Worm (Caenorhabditis elegans) whole organism, L4 larva: ENCODE results near the gene C24D10.4.
A peak's percentile ranks its signal among the peaks of the same experiment; 100 is the strongest.

Experiments
- D1046.2 ChIP-seq: fragments of 200-800 bp; sonication (Bioruptor generic); IDR thresholded peaks from 2 replicates; pipeline ENCODE4 v1.3.6; 2022; ENCODE audit warnings: missing genetic modification characterization, missing compliant biosample characterization
- F26F4.8 ChIP-seq: fragments of 200-800 bp; sonication (Bioruptor generic); conservative IDR thresholded peaks from 2 replicates; pipeline ENCODE4 v1.3.6; 2022; ENCODE audit warnings: missing genetic modification characterization, missing compliant biosample characterization
- Y5F2A.4 ChIP-seq: fragments of 200-800 bp; sonication (Bioruptor generic); optimal IDR thresholded peaks from 2 replicates; lab custom pipeline; 2018; ENCODE audit warnings: mild to moderate bottlenecking, missing genetic modification characterization, missing compliant biosample characterization
- Y75B8A.6 ChIP-seq: fragments of 200-800 bp; sonication (Bioruptor generic); IDR thresholded peaks from 2 replicates; pipeline ENCODE4 v1.3.6; 2022; ENCODE audit warnings: missing genetic modification reagents, missing genetic modification characterization, missing compliant biosample characterization
- aly-2 ChIP-seq: sonication (generic microtip); optimal IDR thresholded peaks from 2 replicates; lab custom pipeline; 2018; ENCODE audit warnings: missing biosample characterization, missing genetic modification characterization
- ama-1 ChIP-seq: fragments of 150-350 bp; optimal IDR thresholded peaks from 2 replicates; lab custom pipeline; 2014; ENCODE audit warnings: inconsistent platforms, mixed read lengths
- attf-4 ChIP-seq: sonication (generic microtip); optimal IDR thresholded peaks from 3 replicates; lab custom pipeline; 2017; ENCODE audit warnings: missing biosample characterization, missing genetic modification characterization
- ceh-20 ChIP-seq: fragments of 200-800 bp; sonication (Bioruptor generic); IDR thresholded peaks from 2 replicates; pipeline ENCODE4 v1.3.6; 2022; ENCODE audit warnings: missing genetic modification reagents, missing genetic modification characterization, missing compliant biosample characterization
- ceh-82 ChIP-seq: sonication (generic microtip); optimal IDR thresholded peaks from 2 replicates; lab custom pipeline; 2017; ENCODE audit warnings: missing biosample characterization, missing genetic modification characterization
- cey-2 ChIP-seq: sonication (generic microtip); optimal IDR thresholded peaks from 3 replicates; lab custom pipeline; 2017; ENCODE audit warnings: missing genetic modification characterization, mild to moderate bottlenecking, missing compliant biosample characterization, antibody characterized with exemption, borderline replicate concordance; ENCODE audit not compliant: insufficient read depth
- ctbp-1 ChIP-seq: fragments of 200-800 bp; sonication (Bioruptor generic); IDR thresholded peaks from 2 replicates; pipeline ENCODE4 v1.3.6; 2022; ENCODE audit warnings: missing genetic modification reagents, missing genetic modification characterization, missing compliant biosample characterization
- daf-8 ChIP-seq: fragments of 200-800 bp; sonication (Bioruptor generic); IDR thresholded peaks from 2 replicates; pipeline ENCODE4 v1.3.6; 2022; ENCODE audit warnings: missing genetic modification characterization, missing compliant biosample characterization
- dmd-8 ChIP-seq: fragments of 200-800 bp; sonication (Bioruptor generic); IDR thresholded peaks from 2 replicates; pipeline ENCODE4 v1.3.6; 2022; ENCODE audit warnings: missing genetic modification characterization, missing compliant biosample characterization
- dpl-1 ChIP-seq: fragments of 150-350 bp; optimal IDR thresholded peaks from 2 replicates; lab custom pipeline; 2014; ENCODE audit warnings: missing biosample characterization, missing genetic modification reagents, missing genetic modification characterization
- duxl-1 ChIP-seq: sonication (generic microtip); optimal IDR thresholded peaks from 2 replicates; lab custom pipeline; 2016; ENCODE audit warnings: mild to moderate bottlenecking, missing genetic modification characterization, moderate library complexity, missing compliant biosample characterization; ENCODE audit not compliant: poor library complexity
- dve-1 ChIP-seq: sonication (generic microtip); optimal IDR thresholded peaks from 2 replicates; lab custom pipeline; 2017; ENCODE audit warnings: antibody characterized with exemption, mild to moderate bottlenecking, missing genetic modification characterization, missing compliant biosample characterization; ENCODE audit not compliant: insufficient read depth
- fkh-10 ChIP-seq: fragments of 150-350 bp; optimal IDR thresholded peaks from 2 replicates; lab custom pipeline; 2014; ENCODE audit warnings: missing biosample characterization, missing genetic modification reagents, missing genetic modification characterization
- fos-1 ChIP-seq: fragments of 150-350 bp; optimal IDR thresholded peaks from 2 replicates; lab custom pipeline; 2014; ENCODE audit warnings: missing biosample characterization, missing genetic modification characterization
- hlh-30 ChIP-seq: sonication (generic microtip); optimal IDR thresholded peaks from 2 replicates; lab custom pipeline; 2017; ENCODE audit warnings: antibody characterized with exemption, mild to moderate bottlenecking, missing genetic modification characterization, missing compliant biosample characterization; ENCODE audit not compliant: insufficient read depth
- lim-7 ChIP-seq: fragments of 200-800 bp; sonication (Bioruptor generic); IDR thresholded peaks from 2 replicates; pipeline ENCODE4 v1.3.6; 2022; ENCODE audit warnings: missing genetic modification characterization, missing compliant biosample characterization
- lin-38 ChIP-seq: fragments of 200-800 bp; sonication (Bioruptor generic); IDR thresholded peaks from 2 replicates; pipeline ENCODE4 v1.3.6; 2022; ENCODE audit warnings: missing genetic modification reagents, missing genetic modification characterization, missing compliant biosample characterization
- lin-39 ChIP-seq: fragments of 150-350 bp; optimal IDR thresholded peaks from 2 replicates; lab custom pipeline; 2014; ENCODE audit warnings: missing biosample characterization, missing genetic modification reagents, missing genetic modification characterization
- lsy-2 ChIP-seq, 2 experiments: fragments of 150-350 bp in 1 of 2; sonication (generic microtip) in 1 of 2; optimal IDR thresholded peaks; 2 replicates each; lab custom pipeline; 2014 to 2017; ENCODE audit warnings: missing biosample characterization in 2 of 2, missing genetic modification characterization in 2 of 2
- madf-5 ChIP-seq, 2 experiments: fragments of 200-800 bp; sonication (Bioruptor generic); IDR thresholded peaks; 2 replicates each; pipeline ENCODE4 v1.3.6; 2022; ENCODE audit warnings: missing compliant biosample characterization in 2 of 2, missing genetic modification characterization in 2 of 2
- mdl-1 ChIP-seq, 2 experiments: fragments of 150-350 bp in 1 of 2; sonication (generic microtip) in 1 of 2; optimal IDR thresholded peaks; 2 replicates each; lab custom pipeline; 2014 to 2017; ENCODE audit warnings: missing biosample characterization in 2 of 2, missing genetic modification characterization in 2 of 2
- mes-2 ChIP-seq: sonication (generic microtip); optimal IDR thresholded peaks from 2 replicates; lab custom pipeline; 2016; ENCODE audit warnings: missing genotype, mild to moderate bottlenecking, missing genetic modification characterization, missing compliant biosample characterization; ENCODE audit not compliant: poor library complexity, severe bottlenecking
- nhr-11 ChIP-seq: fragments of 150-350 bp; optimal IDR thresholded peaks from 2 replicates; lab custom pipeline; 2014; ENCODE audit warnings: missing biosample characterization, missing genetic modification characterization
- nhr-25 ChIP-seq: sonication (generic microtip); optimal IDR thresholded peaks from 2 replicates; lab custom pipeline; 2017; ENCODE audit warnings: missing genetic modification characterization, mild to moderate bottlenecking, missing compliant biosample characterization, antibody characterized with exemption, moderate library complexity, borderline replicate concordance; ENCODE audit not compliant: insufficient read depth
- nhr-77 ChIP-seq: fragments of 150-350 bp; optimal IDR thresholded peaks from 2 replicates; lab custom pipeline; 2014; ENCODE audit warnings: missing biosample characterization, missing genetic modification characterization
- rbr-2 ChIP-seq: sonication (generic microtip); optimal IDR thresholded peaks from 2 replicates; lab custom pipeline; 2016; ENCODE audit warnings: missing genotype, missing genetic modification characterization, missing compliant biosample characterization
- snpc-1.2 ChIP-seq: fragments of 200-800 bp; sonication (Bioruptor generic); IDR thresholded peaks from 2 replicates; pipeline ENCODE4 v1.3.6; 2022; ENCODE audit warnings: missing genetic modification reagents, missing genetic modification characterization, missing compliant biosample characterization
- spr-1 ChIP-seq: sonication (generic microtip); optimal IDR thresholded peaks from 2 replicates; lab custom pipeline; 2016; ENCODE audit warnings: mild to moderate bottlenecking, missing genetic modification characterization, missing compliant biosample characterization
- tag-97 ChIP-seq: fragments of 200-800 bp; sonication (Bioruptor generic); IDR thresholded peaks from 2 replicates; pipeline ENCODE4 v1.3.6; 2022; ENCODE audit warnings: missing genetic modification characterization, missing compliant biosample characterization
- unc-39 ChIP-seq: sonication (generic microtip); optimal IDR thresholded peaks from 2 replicates; lab custom pipeline; 2017; ENCODE audit warnings: missing biosample characterization, missing genetic modification characterization
- zfp-3 ChIP-seq: fragments of 200-800 bp; sonication (Bioruptor generic); conservative IDR thresholded peaks from 2 replicates; pipeline ENCODE4 v1.3.6; 2022; ENCODE audit warnings: missing genetic modification reagents, missing genetic modification characterization, missing compliant biosample characterization
- ztf-11 ChIP-seq: fragments of 150-350 bp; optimal IDR thresholded peaks from 2 replicates; lab custom pipeline; 2014; ENCODE audit warnings: missing biosample characterization, missing genetic modification characterization

C24D10.4 gene

ce11 chrIV:5160171-5160570 lies at the start of gene C24D10.4, which contains the start of gene C24D10.6:
Gene C24D10.4 (plus strand): TSS chrIV:5160522.
Gene C24D10.6 (minus strand): TSS chrIV:5160248.
- TF ChIP-seq nhr-77 (tag; lab: Kevin White, UChicago) (peak; percentile 11), attf-4 (tag; lab: Kevin White, UChicago) (no peak), lin-38 (peak; percentile 91), mdl-1 (tag; optimal IDR thresholded peaks at IDR 0.05; lab: Kevin White, UChicago) (no peak), aly-2 (no peak), rbr-2 (peak; percentile 17), Y75B8A.6 (GFP tag; lab: Robert Waterston, UW) (no peak), dmd-8 (GFP tag; lab: Robert Waterston, UW) (no peak), lsy-2 (tag; optimal IDR thresholded peaks at IDR 0.05; lab: Kevin White, UChicago) (peak in 1 of 2 experiments; percentile 83), ztf-11 (tag; lab: Kevin White, UChicago) (no peak), hlh-30 (tag; lab: Kevin White, UChicago) (peak; percentile 14), dpl-1 (peak; percentile 61), snpc-1.2 (GFP tag; lab: Robert Waterston, UW) (peak; percentile 59; the same call in 1 of the 2 replicates), ctbp-1 (GFP tag; lab: Robert Waterston, UW) (no peak), mes-2 (peak; percentile 74)

DNA sequence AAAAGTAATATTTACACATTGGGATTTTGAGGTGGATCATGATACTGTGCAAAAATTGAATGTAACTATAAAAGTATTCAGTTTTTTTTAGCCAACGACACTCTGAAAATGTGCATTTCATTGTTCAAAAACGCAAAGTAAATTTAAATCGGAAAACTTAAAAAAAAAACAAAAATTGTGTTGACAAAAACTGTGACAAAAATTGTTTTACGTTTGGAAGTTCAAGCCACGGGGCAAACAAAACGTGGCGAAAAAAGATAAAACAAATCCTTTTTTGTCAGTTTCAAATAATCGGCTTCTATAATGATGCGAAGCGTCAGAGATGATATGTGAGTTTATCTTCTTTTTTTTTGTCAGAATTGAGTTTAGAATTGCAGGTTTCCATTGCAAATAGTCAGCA lies 48.8 kb upstream of the C24D10.4 start, which contains the start of gene AC7.3:
Gene AC7.3 (plus strand): TSS at position 301 of the 400 bp plus-strand sequence.
- no peak for TF ChIP-seq cey-2
- no peak for TF ChIP-seq dmd-8 (GFP tag; lab: Robert Waterston, UW)
- no peak for TF ChIP-seq F26F4.8 (GFP tag; lab: Robert Waterston, UW)
- no peak for TF ChIP-seq duxl-1 (tag; lab: Kevin White, UChicago)
- no peak for TF ChIP-seq unc-39 (tag; lab: Kevin White, UChicago)
- no peak for TF ChIP-seq ceh-20
- TF ChIP-seq zfp-3: no peak
- TF ChIP-seq ceh-82: no peak
- no peak for TF ChIP-seq snpc-1.2 (GFP tag; lab: Robert Waterston, UW)
- no peak for TF ChIP-seq daf-8 (GFP tag; lab: Robert Waterston, UW)
- no peak for TF ChIP-seq fos-1 (tag; lab: Kevin White, UChicago)
- no peak for TF ChIP-seq ctbp-1 (GFP tag; lab: Robert Waterston, UW)
- TF ChIP-seq tag-97 (GFP tag; lab: Robert Waterston, UW): no peak
- no peak for TF ChIP-seq nhr-25 (tag; lab: Kevin White, UChicago)
- TF ChIP-seq lin-39 (tag; lab: Kevin White, UChicago): no peak
- no peak for TF ChIP-seq fkh-10
- no peak for TF ChIP-seq spr-1 (tag; lab: Kevin White, UChicago)
- no peak for TF ChIP-seq ama-1

DNA sequence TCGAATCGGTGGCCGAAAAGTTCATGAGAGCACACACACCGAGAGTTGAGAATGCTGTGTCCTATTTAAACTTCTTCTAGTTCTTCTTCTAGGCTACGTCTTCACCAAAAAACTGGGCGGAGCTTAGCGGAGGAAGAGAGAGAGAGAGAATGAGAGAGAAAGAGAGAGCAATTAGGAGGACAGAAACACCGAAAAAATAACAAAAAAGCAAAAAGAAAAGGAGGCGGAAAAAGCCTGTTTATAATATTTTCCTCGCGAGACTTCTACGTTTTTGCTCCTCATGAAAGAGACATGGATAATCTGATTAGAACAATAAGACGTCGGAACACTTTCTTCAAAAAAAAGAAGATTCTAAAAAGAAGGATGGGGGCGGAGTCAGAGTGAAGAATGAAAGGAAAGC lies 38.3 kb upstream of the C24D10.4 start, which contains the start of gene tkr-3:
Gene tkr-3 (minus strand): TSS at position 101 of the 400 bp plus-strand sequence.
- TF ChIP-seq madf-5 (GFP tag; IDR thresholded peaks at IDR 0.05; lab: Robert Waterston, UW) (0 out of 4 replicates have a peak, but pooled peaks of 1 of the 2 experiments have one; percentile 48), D1046.2 (GFP tag; lab: Robert Waterston, UW) (no peak), nhr-11 (no peak)

DNA sequence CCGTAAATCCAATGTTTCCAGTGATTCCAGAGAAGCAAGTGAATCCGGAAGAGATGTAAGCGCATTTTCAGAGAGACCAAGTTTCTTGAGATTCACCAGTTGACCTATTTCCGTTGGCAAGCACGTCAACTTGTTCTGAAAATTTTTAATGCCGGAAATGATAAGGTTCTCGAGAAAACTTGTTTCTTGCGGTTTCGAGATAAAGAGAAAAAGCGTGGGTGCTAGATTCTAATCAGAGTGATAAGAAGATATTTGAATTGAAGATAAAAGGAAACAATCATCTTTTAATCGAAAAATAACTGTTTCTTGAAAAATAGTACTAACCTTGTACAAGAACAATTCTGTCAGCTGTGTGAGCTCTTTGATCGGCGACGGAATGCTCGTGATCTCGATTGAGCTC lies 28.5 kb upstream of the C24D10.4 start:
- TF ChIP-seq Y5F2A.4 (GFP tag; lab: Kevin White, UChicago) (no peak), dve-1 (no peak), rbr-2 (no peak), D1046.2 (GFP tag; lab: Robert Waterston, UW) (no peak), lim-7 (GFP tag; lab: Robert Waterston, UW) (no peak), nhr-77 (tag; lab: Kevin White, UChicago) (no peak)
